Fruit fly (Drosophila melanogaster): ENCODE data around the gene CG34375.

The CG34375 gene

DNA sequence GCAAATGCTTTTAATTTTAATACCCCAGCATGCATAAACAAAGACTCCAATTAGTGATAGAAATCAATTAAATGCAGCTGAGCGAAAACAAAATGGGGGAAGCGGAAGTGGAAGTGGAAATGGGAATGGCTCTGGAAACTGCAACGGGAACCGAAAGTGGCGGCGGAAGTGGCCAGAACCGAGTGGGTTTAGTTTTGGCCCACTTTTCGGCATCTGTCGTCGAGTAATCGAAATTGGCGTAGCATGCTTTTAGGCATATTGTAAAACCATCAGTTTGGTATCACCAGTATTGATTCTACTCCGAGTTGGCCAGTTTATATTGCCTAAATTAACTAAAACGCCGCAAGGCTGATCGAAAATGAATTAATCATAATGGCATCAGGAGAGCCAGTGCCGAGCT is 6.2 kb downstream of the CG34375 start:
- TF ChIP-seq CG8159 (tag; optimal IDR thresholded peaks at IDR 0.05) = no peak
- TF ChIP-seq Pif1B (GFP tag; optimal IDR thresholded peaks at IDR 0.05) = no peak
- 0 out of 2 replicates have a peak, but pooled peaks have one; percentile 11 for TF ChIP-seq Ets98B (GFP tag; IDR thresholded peaks at IDR 0.05)
- TF ChIP-seq CG12605 (GFP tag; IDR thresholded peaks at IDR 0.05) = no peak
- peak; percentile 84 for TF ChIP-seq CG4496 (GFP tag; IDR thresholded peaks at IDR 0.05)
- peak; percentile 54; the same call in 2 of the 3 replicates for TF ChIP-seq fd96Ca (GFP tag; IDR thresholded peaks at IDR 0.05)

DNA sequence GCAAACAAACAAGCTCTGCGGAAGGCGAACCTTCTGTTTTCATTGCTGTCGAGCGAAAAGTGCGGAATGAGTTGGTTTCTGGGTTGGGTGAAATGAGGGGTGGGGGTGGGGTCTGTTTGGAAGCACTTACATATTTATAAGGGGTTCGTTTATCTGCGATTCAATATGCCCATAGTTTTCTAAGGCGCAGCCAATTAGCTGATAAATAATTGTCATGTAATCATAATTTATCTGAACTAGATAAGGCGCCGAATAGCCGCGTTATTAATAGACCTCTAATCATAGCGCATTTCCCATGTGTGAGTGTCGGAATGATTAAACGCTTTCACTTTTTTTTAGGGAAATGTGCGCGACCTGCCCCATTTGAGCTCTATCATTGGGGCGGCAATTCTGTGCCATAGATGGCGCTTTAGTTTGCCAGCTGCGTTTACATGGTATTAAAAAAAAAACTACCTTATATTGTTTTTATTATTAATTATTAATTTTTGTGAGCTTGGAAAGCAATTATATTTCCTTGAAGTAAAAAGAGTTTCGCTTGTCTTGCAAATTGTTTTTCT is 11.7 kb downstream of the CG34375 start:
- TF ChIP-seq CG34367 (tag; optimal IDR thresholded peaks at IDR 0.05) (no peak), CG32121 (GFP tag; IDR thresholded peaks at IDR 0.05) (no peak), CG8159 (tag; optimal IDR thresholded peaks at IDR 0.05) (no peak), CG13204 (GFP tag; optimal IDR thresholded peaks at IDR 0.05) (no peak), fd96Ca (GFP tag; IDR thresholded peaks at IDR 0.05) (no peak)

DNA sequence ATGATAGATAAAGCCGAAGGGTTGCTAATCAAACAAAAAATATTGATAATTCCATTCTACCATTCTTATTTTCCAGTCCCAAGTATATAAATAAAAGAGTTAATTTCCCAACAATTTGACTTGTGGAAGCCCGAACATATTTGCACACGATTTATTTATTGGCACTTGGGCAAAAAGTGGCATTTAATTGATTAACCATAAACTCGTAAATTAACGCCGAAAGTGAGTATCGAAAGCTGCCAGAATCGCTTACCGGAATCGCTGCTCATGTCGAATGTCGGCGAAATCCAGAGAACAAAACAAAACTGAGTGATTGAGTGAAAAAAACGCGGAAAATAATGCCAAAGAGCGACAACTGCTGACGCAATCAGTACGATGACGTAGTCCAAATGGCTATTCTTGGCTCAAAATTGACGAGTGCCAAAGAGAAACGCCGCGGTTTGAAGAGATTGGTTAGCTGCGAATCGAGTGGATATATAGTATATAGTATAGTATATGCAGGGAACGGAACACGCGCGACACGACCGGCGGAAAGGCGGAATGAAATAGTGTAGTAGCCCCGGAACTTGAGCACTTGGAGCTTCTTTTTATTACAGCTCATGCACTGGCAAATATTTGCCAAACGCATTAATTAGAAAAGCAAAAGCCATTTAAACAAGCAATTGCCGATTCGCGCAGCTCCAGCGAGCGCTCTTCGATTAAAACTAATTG is 12.3 kb downstream of the CG34375 start, which contains the start of gene Nha2:
TSS of gene Nha2 (minus strand) at position 617 of the 711 bp plus-strand sequence.
- TF ChIP-seq CG17806 (tag; optimal IDR thresholded peaks at IDR 0.05) = no peak
- no peak for TF ChIP-seq CG10348 (GFP tag; IDR thresholded peaks at IDR 0.05)
- TF ChIP-seq rn (GFP tag; IDR thresholded peaks at IDR 0.05) = no peak
- TF ChIP-seq Pif1A (GFP tag; optimal IDR thresholded peaks at IDR 0.05) = no peak
- no peak for TF ChIP-seq CG4496 (GFP tag; IDR thresholded peaks at IDR 0.05)
- no peak for TF ChIP-seq D1 (tag; optimal IDR thresholded peaks at IDR 0.05)
- TF ChIP-seq Snoo (tag; optimal IDR thresholded peaks at IDR 0.05) = no peak
- no peak for TF ChIP-seq CG8159 (tag; optimal IDR thresholded peaks at IDR 0.05)
- TF ChIP-seq Pif1B (GFP tag; optimal IDR thresholded peaks at IDR 0.05) = no peak
- TF ChIP-seq gl (tag; optimal IDR thresholded peaks at IDR 0.05) = no peak
- TF ChIP-seq CG13204 (GFP tag; optimal IDR thresholded peaks at IDR 0.05) = no peak
- no peak for TF ChIP-seq CG32121 (GFP tag; IDR thresholded peaks at IDR 0.05)
- TF ChIP-seq CG15710 (tag; optimal IDR thresholded peaks at IDR 0.05) = no peak
- TF ChIP-seq EcR (GFP tag; optimal IDR thresholded peaks at IDR 0.05) = no peak

dm6 chr3R:22988995-22989394 is 21.4 kb downstream of the CG34375 start, which contains the start of gene Or94b:
Or94b (plus strand) TSS chr3R:22989295.
- TF ChIP-seq CG9948 (tag; optimal IDR thresholded peaks at IDR 0.05) = no peak
- TF ChIP-seq fd96Ca (GFP tag; IDR thresholded peaks at IDR 0.05) = no peak
- TF ChIP-seq EcR (GFP tag; optimal IDR thresholded peaks at IDR 0.05) = no peak
- TF ChIP-seq CG8301 (tag; optimal IDR thresholded peaks at IDR 0.05) = no peak
- TF ChIP-seq gl (tag; optimal IDR thresholded peaks at IDR 0.05) = no peak
- TF ChIP-seq Snoo (tag; optimal IDR thresholded peaks at IDR 0.05) = no peak
- no peak for TF ChIP-seq rn (GFP tag; IDR thresholded peaks at IDR 0.05)
- TF ChIP-seq Pif1A (GFP tag; optimal IDR thresholded peaks at IDR 0.05) = no peak
- TF ChIP-seq D1 (tag; optimal IDR thresholded peaks at IDR 0.05) = no peak
- no peak for TF ChIP-seq Pif1B (GFP tag; optimal IDR thresholded peaks at IDR 0.05)
- no peak for TF ChIP-seq CG32121 (GFP tag; IDR thresholded peaks at IDR 0.05)
- no peak for TF ChIP-seq Ets98B (GFP tag; IDR thresholded peaks at IDR 0.05)
- TF ChIP-seq CG8159 (tag; optimal IDR thresholded peaks at IDR 0.05) = no peak
- no peak for TF ChIP-seq CG15710 (tag; optimal IDR thresholded peaks at IDR 0.05)
- TF ChIP-seq CG12605 (GFP tag; IDR thresholded peaks at IDR 0.05) = no peak

- TF ChIP-seq Pif1A (GFP tag; optimal IDR thresholded peaks at IDR 0.05) (no peak), Snoo (tag; optimal IDR thresholded peaks at IDR 0.05) (no peak)
These were observed 23.4 kb downstream of the CG34375 start, which contains the start of gene Or94a for dm6 chr3R:22986981-22987380. Or94a (plus strand) TSS chr3R:22987281.

DNA sequence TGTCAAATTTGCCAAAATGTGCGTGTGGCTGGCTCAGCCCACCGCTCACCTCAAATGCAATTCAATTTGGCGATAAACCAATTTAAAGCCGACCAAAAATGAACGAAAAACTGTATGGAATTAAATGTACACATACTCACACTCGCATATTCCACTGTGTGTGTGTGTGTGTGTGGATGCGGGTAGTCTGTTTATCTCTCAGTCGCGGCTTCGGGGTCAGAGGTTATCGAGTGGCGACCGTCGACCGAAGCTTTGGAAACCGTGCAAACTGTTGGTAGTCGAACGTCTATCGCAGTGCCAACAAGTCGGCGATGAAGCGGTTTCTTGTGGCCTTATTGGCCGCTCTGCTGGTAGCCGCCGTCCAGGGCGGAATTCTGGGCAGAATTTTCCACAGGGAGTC is 33.4 kb downstream of the CG34375 start, which contains the start of gene Gbp3:
TSS of gene Gbp3 (plus strand) at position 274 of the 400 bp plus-strand sequence.
- TF ChIP-seq fd96Ca (GFP tag; IDR thresholded peaks at IDR 0.05) (no peak), CG4496 (GFP tag; IDR thresholded peaks at IDR 0.05) (no peak), CG34367 (tag; optimal IDR thresholded peaks at IDR 0.05) (no peak), CG8159 (tag; optimal IDR thresholded peaks at IDR 0.05) (no peak)

- TF ChIP-seq Pif1A (GFP tag; optimal IDR thresholded peaks at IDR 0.05) (no peak), CG17806 (tag; optimal IDR thresholded peaks at IDR 0.05) (no peak), Snoo (tag; optimal IDR thresholded peaks at IDR 0.05) (no peak), gl (tag; optimal IDR thresholded peaks at IDR 0.05) (no peak), fd96Ca (GFP tag; IDR thresholded peaks at IDR 0.05) (no peak), CG15710 (tag; optimal IDR thresholded peaks at IDR 0.05) (no peak), CG4496 (GFP tag; IDR thresholded peaks at IDR 0.05) (no peak), CG8301 (tag; optimal IDR thresholded peaks at IDR 0.05) (no peak)
These were observed 44.4 kb downstream of the CG34375 start, which contains the start of gene Tpl94D for dm6 chr3R:22965984-22966383. Tpl94D (plus strand) TSS chr3R:22966284.

Data from whole organism, pupa.